Worm (Caenorhabditis elegans): Measurements from ENCODE around the gene C50E10.1.

The C50E10.1 gene

DNA sequence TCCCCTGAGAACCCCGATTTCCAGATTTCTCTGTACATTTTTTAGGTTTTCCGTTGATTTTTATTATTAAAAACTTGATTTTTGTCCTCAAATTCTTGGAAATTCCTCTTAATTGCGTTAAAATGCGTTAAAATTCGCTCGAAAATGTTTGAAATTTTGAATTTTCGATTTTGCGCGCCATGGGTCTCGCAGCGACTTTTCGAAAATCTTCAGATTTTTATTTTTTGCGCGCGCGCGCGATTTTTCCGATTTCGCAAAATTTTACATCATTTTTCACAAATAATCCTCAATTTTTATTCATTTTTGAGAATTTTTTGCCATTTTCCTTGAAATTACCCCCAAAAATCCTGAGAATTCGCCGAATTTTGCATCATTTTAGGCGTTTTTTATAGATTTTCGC lies 18.2 kb downstream of the C50E10.1 start:
- TF ChIP-seq nhr-25 (tag; optimal IDR thresholded peaks at IDR 0.05) (no peak), peb-1 (tag; optimal IDR thresholded peaks at IDR 0.05) (no peak), mbf-1 (tag; optimal IDR thresholded peaks at IDR 0.05) (no peak), C34F6.9 (tag; optimal IDR thresholded peaks at IDR 0.05) (no peak), nhr-21 (tag; optimal IDR thresholded peaks at IDR 0.05) (no peak), fos-1 (tag; optimal IDR thresholded peaks at IDR 0.05) (no peak), unc-55 (GFP tag; optimal IDR thresholded peaks at IDR 0.05) (no peak), Y55F3AM.14 (GFP tag; optimal IDR thresholded peaks at IDR 0.05) (no peak), nhr-129 (tag; optimal IDR thresholded peaks at IDR 0.05) (no peak), sma-9 (GFP tag; optimal IDR thresholded peaks at IDR 0.05) (no peak), sma-9 (tag; optimal IDR thresholded peaks at IDR 0.05) (no peak), ztf-4 (tag; optimal IDR thresholded peaks at IDR 0.05) (no peak), ceh-16 (tag; optimal IDR thresholded peaks at IDR 0.05) (no peak), dmd-4 (tag; optimal IDR thresholded peaks at IDR 0.05) (no peak), unc-39 (tag; optimal IDR thresholded peaks at IDR 0.05) (no peak), mab-5 (tag; optimal IDR thresholded peaks at IDR 0.05) (no peak), sma-3 (GFP tag; optimal IDR thresholded peaks at IDR 0.05) (no peak)

- TF ChIP-seq mbf-1 (tag; optimal IDR thresholded peaks at IDR 0.05), result no peak
- no peak for TF ChIP-seq unc-62 (GFP tag; optimal IDR thresholded peaks at IDR 0.05)
- TF ChIP-seq nhr-23 (tag; optimal IDR thresholded peaks at IDR 0.05), result no peak
- TF ChIP-seq crh-2 (tag; optimal IDR thresholded peaks at IDR 0.05), result no peak
- TF ChIP-seq R02D3.7 (tag; optimal IDR thresholded peaks at IDR 0.05), result no peak
- TF ChIP-seq Y55F3AM.14 (GFP tag; optimal IDR thresholded peaks at IDR 0.05), result no peak
- TF ChIP-seq peb-1 (tag; optimal IDR thresholded peaks at IDR 0.05), result no peak
- TF ChIP-seq ama-1 (optimal IDR thresholded peaks at IDR 0.05), result no peak
- TF ChIP-seq lsy-2 (tag; optimal IDR thresholded peaks at IDR 0.05), result no peak
- no peak for TF ChIP-seq nhr-129 (tag; optimal IDR thresholded peaks at IDR 0.05)
- no peak for TF ChIP-seq nhr-237 (tag; optimal IDR thresholded peaks at IDR 0.05)
- TF ChIP-seq ztf-1 (GFP tag; conservative IDR thresholded peaks at IDR 0.05), result no peak
- TF ChIP-seq ZK546.5 (tag; optimal IDR thresholded peaks at IDR 0.05), result no peak
- TF ChIP-seq lin-13 (GFP tag; optimal IDR thresholded peaks at IDR 0.05), result no peak
- no peak for TF ChIP-seq nhr-11 (tag; optimal IDR thresholded peaks at IDR 0.05)
- no peak for TF ChIP-seq mab-5 (tag; optimal IDR thresholded peaks at IDR 0.05)
- TF ChIP-seq nhr-77 (tag; optimal IDR thresholded peaks at IDR 0.05), result no peak
- no peak for TF ChIP-seq fos-1 (tag; optimal IDR thresholded peaks at IDR 0.05)
- no peak for TF ChIP-seq skn-1 (tag; optimal IDR thresholded peaks at IDR 0.05)
- no peak for TF ChIP-seq sma-3 (GFP tag; optimal IDR thresholded peaks at IDR 0.05)
Measured at ce11 chrII:12280360-12280759, 21.9 kb downstream of the C50E10.1 start, which contains the start of gene ife-5. Gene ife-5 (plus strand): TSS chrII:12280660.

DNA sequence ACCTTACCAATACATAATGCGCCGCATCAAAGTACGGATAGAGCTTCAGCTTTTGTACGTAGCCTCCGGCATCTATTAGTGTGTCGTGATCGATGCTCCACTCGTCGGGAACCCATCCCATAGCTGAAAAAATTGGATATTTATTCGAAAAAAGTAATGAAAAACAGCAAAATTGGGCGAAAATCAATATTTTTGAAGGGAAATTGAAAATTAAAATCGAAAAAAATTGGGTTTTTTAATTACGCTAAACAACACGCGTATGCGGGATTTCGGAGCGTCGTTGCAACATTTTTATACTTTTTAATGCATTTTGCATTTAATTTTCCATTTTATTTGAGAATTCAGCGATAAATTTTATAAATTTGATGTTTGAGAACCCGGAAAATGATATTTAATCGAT lies 23.0 kb downstream of the C50E10.1 start, which contains the start of the genes tric-1B.2 and Y57A10A.29:
TSS of gene tric-1B.2 (minus strand) at position 129 of the 400 bp plus-strand sequence.
TSS of gene Y57A10A.29 (plus strand) at position 303 of the 400 bp plus-strand sequence.
- TF ChIP-seq lsy-2 (tag; optimal IDR thresholded peaks at IDR 0.05) (peak in 1 of 2 experiments; percentile 10), alr-1 (tag; optimal IDR thresholded peaks at IDR 0.05) (no peak), C34F6.9 (tag; optimal IDR thresholded peaks at IDR 0.05) (peak; percentile 21), unc-55 (GFP tag; optimal IDR thresholded peaks at IDR 0.05) (peak; percentile 28)

- no peak for TF ChIP-seq mdl-1 (tag; optimal IDR thresholded peaks at IDR 0.05)
- no peak for TF ChIP-seq fos-1 (tag; optimal IDR thresholded peaks at IDR 0.05)
- TF ChIP-seq skn-1 (tag; optimal IDR thresholded peaks at IDR 0.05), result no peak
- TF ChIP-seq lin-13 (GFP tag; optimal IDR thresholded peaks at IDR 0.05), result no peak
- no peak for TF ChIP-seq sma-9 (GFP tag; optimal IDR thresholded peaks at IDR 0.05)
- TF ChIP-seq sma-9 (tag; optimal IDR thresholded peaks at IDR 0.05), result no peak
- no peak for TF ChIP-seq gmeb-1 (tag; optimal IDR thresholded peaks at IDR 0.05)
- no peak for TF ChIP-seq nhr-12 (tag; optimal IDR thresholded peaks at IDR 0.05)
- no peak for TF ChIP-seq elt-1 (tag; optimal IDR thresholded peaks at IDR 0.05)
- no peak for TF ChIP-seq sma-3 (GFP tag; optimal IDR thresholded peaks at IDR 0.05)
- no peak for TF ChIP-seq ztf-11 (tag; optimal IDR thresholded peaks at IDR 0.05)
- TF ChIP-seq egl-27 (tag; optimal IDR thresholded peaks at IDR 0.05), result no peak
- no peak for TF ChIP-seq ceh-16 (tag; optimal IDR thresholded peaks at IDR 0.05)
- no peak for TF ChIP-seq nhr-23 (tag; optimal IDR thresholded peaks at IDR 0.05)
- TF ChIP-seq nhr-237 (tag; optimal IDR thresholded peaks at IDR 0.05), result no peak
- TF ChIP-seq alr-1 (tag; optimal IDR thresholded peaks at IDR 0.05), result no peak
- TF ChIP-seq snpc-4 (tag; optimal IDR thresholded peaks at IDR 0.05), result no peak
- TF ChIP-seq unc-62 (GFP tag; optimal IDR thresholded peaks at IDR 0.05), result no peak
- TF ChIP-seq unc-39 (tag; optimal IDR thresholded peaks at IDR 0.05), result no peak
Measured at ce11 chrII:12278602-12279001, 23.7 kb downstream of the C50E10.1 start.

Data from whole organism, L2 larva.